Worm (Caenorhabditis elegans): ENCODE measurements around the gene myrf-2.

DNA sequence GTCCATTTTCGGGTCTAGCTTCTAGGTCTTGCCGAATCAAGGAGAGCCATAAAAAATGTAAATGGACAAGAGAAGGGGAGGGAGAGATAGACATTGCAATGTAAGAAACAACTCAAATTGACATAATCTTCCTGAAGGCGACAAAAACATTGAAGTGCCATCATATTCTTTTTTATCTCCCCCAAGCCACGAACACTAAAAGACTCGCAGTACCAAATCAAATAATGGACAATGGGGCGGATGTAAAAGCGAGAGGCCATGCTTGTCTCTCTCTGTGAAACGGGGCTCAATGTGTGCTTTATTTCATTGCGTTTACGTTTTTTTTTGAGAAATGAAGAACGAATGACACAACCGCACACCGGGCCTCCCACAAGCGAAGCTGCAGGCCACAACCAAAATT lies 31.7 kb upstream of the myrf-2 start:
- no peak for TF ChIP-seq gei-17 (GFP tag; optimal IDR thresholded peaks at IDR 0.05)
- TF ChIP-seq unc-130 (GFP tag; optimal IDR thresholded peaks at IDR 0.05), result no peak
- no peak for TF ChIP-seq nfya-2 (GFP tag; IDR thresholded peaks at IDR 0.05)
- TF ChIP-seq Y56A3A.18 (GFP tag; IDR thresholded peaks at IDR 0.05), result no peak
- TF ChIP-seq T26A5.8 (tag; optimal IDR thresholded peaks at IDR 0.05), result no peak

Data from whole organism, young adult.